Fruit fly (Drosophila melanogaster) whole organism: ENCODE measurements around the gene I-2.

Experiments used
- pan ChIP-seq: fragments of >200 bp; optimal IDR thresholded peaks from 2 replicates; lab custom pipeline; 2017
- psq ChIP-seq: fragments of >200 bp; optimal IDR thresholded peaks from 2 replicates; lab custom pipeline; 2017
- usp ChIP-seq: fragments of >200 bp; optimal IDR thresholded peaks from 2 replicates; lab custom pipeline; 2017; ENCODE audit warnings: missing biosample characterization, missing genetic modification characterization, mixed read lengths

dm6 chr3L:9846577-9847342 is 10.2 kb upstream of the I-2 start:
- TF ChIP-seq pan (lab: Kevin White, UChicago) = no peak
- TF ChIP-seq psq (lab: Kevin White, UChicago) = no peak
- no peak for TF ChIP-seq usp
